Worm (Caenorhabditis elegans) whole organism, L2 larva: Measurements from ENCODE around the gene ift-43.

ENCODE experiments used
- C34F6.9 ChIP-seq: fragments of 150-350 bp; optimal IDR thresholded peaks from 2 replicates; lab custom pipeline; 2014; ENCODE audit warnings: missing biosample characterization, missing genetic modification characterization
- F13H6.1 ChIP-seq: sonication (generic microtip); optimal IDR thresholded peaks from 2 replicates; lab custom pipeline; 2016; ENCODE audit warnings: missing genetic modification characterization, missing compliant biosample characterization
- R02D3.7 ChIP-seq: fragments of 150-350 bp; optimal IDR thresholded peaks from 2 replicates; lab custom pipeline; 2014; ENCODE audit warnings: missing biosample characterization, missing genetic modification characterization
- aly-2 ChIP-seq: fragments of 150-350 bp; optimal IDR thresholded peaks from 2 replicates; lab custom pipeline; 2014; ENCODE audit warnings: missing biosample characterization, missing genetic modification characterization
- ama-1 ChIP-seq: fragments of 150-350 bp; optimal IDR thresholded peaks from 2 replicates; lab custom pipeline; 2018; ENCODE audit warnings: inconsistent platforms
- blmp-1 ChIP-seq: sonication (generic microtip); optimal IDR thresholded peaks from 2 replicates; lab custom pipeline; 2017; ENCODE audit warnings: missing genetic modification characterization, mild to moderate bottlenecking, missing compliant biosample characterization, antibody characterized with exemption, moderate library complexity; ENCODE audit not compliant: insufficient read depth
- ceh-82 ChIP-seq: fragments of 150-350 bp; optimal IDR thresholded peaks from 2 replicates; lab custom pipeline; 2014; ENCODE audit warnings: missing biosample characterization, missing genetic modification characterization
- crh-2 ChIP-seq: sonication (generic microtip); optimal IDR thresholded peaks from 2 replicates; lab custom pipeline; 2017; ENCODE audit warnings: missing biosample characterization, missing genetic modification characterization
- dmd-4 ChIP-seq: sonication (generic microtip); optimal IDR thresholded peaks from 2 replicates; lab custom pipeline; 2017; ENCODE audit warnings: missing biosample characterization, missing genetic modification characterization
- elt-1 ChIP-seq: fragments of 150-350 bp; optimal IDR thresholded peaks from 2 replicates; lab custom pipeline; 2014; ENCODE audit warnings: missing biosample characterization, missing genetic modification characterization
- fos-1 ChIP-seq: fragments of 150-350 bp; optimal IDR thresholded peaks from 2 replicates; lab custom pipeline; 2014; ENCODE audit warnings: missing biosample characterization, missing genetic modification characterization
- gmeb-1 ChIP-seq: fragments of 150-350 bp; optimal IDR thresholded peaks from 2 replicates; lab custom pipeline; 2014; ENCODE audit warnings: missing biosample characterization, missing genetic modification characterization
- lin-11 ChIP-seq: fragments of 150-350 bp; sonication (generic microtip); optimal IDR thresholded peaks from 2 replicates; lab custom pipeline; 2014; ENCODE audit warnings: missing biosample characterization, missing genetic modification characterization, inconsistent platforms, mixed read lengths
- lin-13 ChIP-seq: fragments of 150-350 bp; optimal IDR thresholded peaks from 2 replicates; lab custom pipeline; 2014; ENCODE audit warnings: missing biosample characterization, missing genetic modification reagents, missing genetic modification characterization
- lin-39 ChIP-seq: fragments of 150-350 bp; optimal IDR thresholded peaks from 2 replicates; lab custom pipeline; 2014; ENCODE audit warnings: missing biosample characterization, missing genetic modification reagents, missing genetic modification characterization
- lsy-2 ChIP-seq, 2 experiments: fragments of 150-350 bp in 1 of 2; sonication (generic microtip) in 1 of 2; optimal IDR thresholded peaks; 2 replicates each; lab custom pipeline; 2014 to 2017; ENCODE audit warnings: missing biosample characterization in 2 of 2, missing genetic modification characterization in 2 of 2
- mbf-1 ChIP-seq: sonication (generic microtip); optimal IDR thresholded peaks from 2 replicates; lab custom pipeline; 2017; ENCODE audit warnings: missing biosample characterization, missing genetic modification characterization
- nhr-10 ChIP-seq: sonication (generic microtip); optimal IDR thresholded peaks from 2 replicates; lab custom pipeline; 2017; ENCODE audit warnings: missing biosample characterization, missing genetic modification characterization
- nhr-11 ChIP-seq: fragments of 150-350 bp; optimal IDR thresholded peaks from 2 replicates; lab custom pipeline; 2014; ENCODE audit warnings: missing biosample characterization, missing genetic modification characterization
- nhr-12 ChIP-seq: fragments of 150-350 bp; optimal IDR thresholded peaks from 2 replicates; lab custom pipeline; 2014; ENCODE audit warnings: missing biosample characterization, missing genetic modification characterization
- nhr-129 ChIP-seq: fragments of 150-350 bp; optimal IDR thresholded peaks from 2 replicates; lab custom pipeline; 2014; ENCODE audit warnings: missing biosample characterization, missing genetic modification characterization
- nhr-21 ChIP-seq: fragments of 150-350 bp; optimal IDR thresholded peaks from 2 replicates; lab custom pipeline; 2014; ENCODE audit warnings: missing biosample characterization, missing genetic modification characterization
- nhr-23 ChIP-seq: fragments of 150-350 bp; optimal IDR thresholded peaks from 2 replicates; lab custom pipeline; 2014; ENCODE audit warnings: missing biosample characterization, missing genetic modification reagents, missing genetic modification characterization
- nhr-237 ChIP-seq: fragments of 150-350 bp; optimal IDR thresholded peaks from 2 replicates; lab custom pipeline; 2014; ENCODE audit warnings: missing biosample characterization, missing genetic modification characterization
- nhr-25 ChIP-seq: fragments of 150-350 bp; sonication (generic microtip); optimal IDR thresholded peaks from 3 replicates; lab custom pipeline; 2014; ENCODE audit warnings: missing biosample characterization, missing genetic modification characterization
- nhr-6 ChIP-seq: fragments of 150-350 bp; optimal IDR thresholded peaks from 2 replicates; lab custom pipeline; 2014; ENCODE audit warnings: missing biosample characterization, missing genetic modification characterization
- nhr-77 ChIP-seq: fragments of 150-350 bp; optimal IDR thresholded peaks from 2 replicates; lab custom pipeline; 2014; ENCODE audit warnings: missing biosample characterization, missing genetic modification characterization
- peb-1 ChIP-seq: fragments of 150-350 bp; optimal IDR thresholded peaks from 2 replicates; lab custom pipeline; 2014; ENCODE audit warnings: missing biosample characterization, missing genetic modification characterization
- sem-4 ChIP-seq: fragments of 150-350 bp; optimal IDR thresholded peaks from 2 replicates; lab custom pipeline; 2014; ENCODE audit warnings: missing biosample characterization, missing genetic modification reagents, missing genetic modification characterization
- sma-3 ChIP-seq: sonication (generic microtip); optimal IDR thresholded peaks from 2 replicates; lab custom pipeline; 2016; ENCODE audit warnings: missing genetic modification reagents, missing genetic modification characterization, missing compliant biosample characterization
- sma-9 ChIP-seq, 2 experiments: fragments of 150-350 bp in 1 of 2; sonication (generic microtip) in 1 of 2; optimal IDR thresholded peaks; 2 replicates each; lab custom pipeline; 2014 to 2016; ENCODE audit warnings: missing genetic modification characterization in 2 of 2, mild to moderate bottlenecking in 1 of 2, missing biosample characterization in 1 of 2, missing compliant biosample characterization in 1 of 2, missing genetic modification reagents in 1 of 2, moderate library complexity in 1 of 2
- snpc-4 ChIP-seq: fragments of 150-350 bp; optimal IDR thresholded peaks from 2 replicates; lab custom pipeline; 2014; ENCODE audit warnings: missing biosample characterization, missing genetic modification characterization
- unc-39 ChIP-seq: fragments of 150-350 bp; optimal IDR thresholded peaks from 2 replicates; lab custom pipeline; 2014; ENCODE audit warnings: missing biosample characterization, missing genetic modification characterization
- unc-55 ChIP-seq: fragments of 150-350 bp; sonication (generic microtip); optimal IDR thresholded peaks from 3 replicates; lab custom pipeline; 2014; ENCODE audit warnings: missing biosample characterization, missing genetic modification reagents, missing genetic modification characterization
- unc-62 ChIP-seq: fragments of 150-350 bp; optimal IDR thresholded peaks from 2 replicates; lab custom pipeline; 2014; ENCODE audit warnings: missing biosample characterization, missing genetic modification reagents, missing genetic modification characterization
- ztf-1 ChIP-seq: fragments of 200-800 bp; sonication (Bioruptor generic); conservative IDR thresholded peaks from 2 replicates; pipeline ENCODE4 v1.3.6; 2022; ENCODE audit warnings: missing genetic modification characterization, missing compliant biosample characterization
- ztf-11 ChIP-seq: sonication (generic microtip); optimal IDR thresholded peaks from 2 replicates; lab custom pipeline; 2017; ENCODE audit warnings: missing biosample characterization, missing genetic modification characterization
- ztf-4 ChIP-seq: fragments of 150-350 bp; optimal IDR thresholded peaks from 2 replicates; lab custom pipeline; 2014; ENCODE audit warnings: missing biosample characterization, missing genetic modification characterization

ift-43 gene

DNA sequence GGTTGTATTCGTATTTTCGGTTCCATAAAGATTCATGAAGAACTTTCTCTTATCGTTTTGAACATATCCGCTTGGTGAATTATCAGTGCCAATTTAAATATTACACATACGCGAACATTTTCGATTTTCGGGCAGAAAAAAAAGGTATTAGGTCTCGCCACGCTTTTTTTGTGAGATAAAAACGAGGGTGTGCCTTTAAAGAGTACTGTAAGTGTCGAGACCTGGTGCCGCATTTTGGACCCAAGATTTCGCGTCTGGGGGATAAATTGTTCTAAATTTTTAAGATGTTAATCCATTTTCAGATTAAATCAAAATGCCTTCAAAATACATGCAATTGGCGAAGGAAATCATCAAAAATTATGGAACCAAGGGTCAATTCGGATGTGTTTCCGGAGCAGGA is 33.3 kb upstream of the ift-43 start, which contains the start of gene C25H3.3:
C25H3.3 (plus strand) TSS at position 301 of the 400 bp plus-strand sequence.
- no peak for TF ChIP-seq sma-3 (GFP tag; lab: Kevin White, UChicago)
- TF ChIP-seq sem-4 (tag; lab: Kevin White, UChicago): no peak
- TF ChIP-seq peb-1 (tag; lab: Kevin White, UChicago): no peak
- no peak for TF ChIP-seq ztf-4 (tag; lab: Kevin White, UChicago)
- no peak for TF ChIP-seq fos-1
- no peak for TF ChIP-seq C34F6.9 (tag; lab: Kevin White, UChicago)
- TF ChIP-seq lin-39 (tag; lab: Kevin White, UChicago): no peak
- TF ChIP-seq nhr-23: no peak
- TF ChIP-seq elt-1 (tag; lab: Kevin White, UChicago): no peak
- TF ChIP-seq nhr-237 (tag; lab: Kevin White, UChicago): no peak
- TF ChIP-seq, all 48 proteins: peak for 0

- TF ChIP-seq ceh-82 (tag; lab: Kevin White, UChicago) (no peak), nhr-77 (tag; lab: Kevin White, UChicago) (no peak), C34F6.9 (tag; lab: Kevin White, UChicago) (peak; percentile 11), unc-39 (no peak), nhr-6 (no peak), nhr-129 (tag; lab: Kevin White, UChicago) (no peak), gmeb-1 (tag; lab: Kevin White, UChicago) (no peak), sma-3 (GFP tag; lab: Kevin White, UChicago) (no peak), nhr-25 (no peak), lsy-2 (tag; optimal IDR thresholded peaks at IDR 0.05; lab: Kevin White, UChicago) (peak in 1 of 2 experiments; percentile 39)
- TF ChIP-seq, all 48 proteins: peak for 2
Observed at ce11 chrII:5691216-5691771, 30.7 kb upstream of the ift-43 start, which contains the start of the genes ndub-5 and eif-2D. TSS of gene ndub-5 (minus strand) at chrII:5691353. TSS of gene eif-2D (plus strand) at chrII:5691721.

DNA sequence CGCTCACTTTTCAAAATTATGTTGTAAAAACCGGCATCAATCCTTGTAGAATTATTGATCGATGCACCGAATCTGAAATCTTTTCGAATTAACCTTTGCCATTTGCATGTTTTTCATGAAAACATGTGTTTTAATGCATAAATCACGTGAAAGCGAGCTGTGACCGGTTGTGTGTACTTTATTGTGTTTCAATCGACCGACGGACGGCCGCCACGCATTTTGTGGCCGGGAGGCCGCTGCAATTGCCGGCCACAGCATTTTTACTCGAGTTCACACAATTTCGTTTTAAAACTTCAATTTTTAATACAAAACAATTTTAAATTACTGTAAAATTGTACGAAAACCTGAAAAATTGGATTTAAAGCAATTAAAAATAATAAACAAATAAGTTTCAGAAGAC is 28.4 kb upstream of the ift-43 start, which contains the start of gene C25H3.11:
C25H3.11 (minus strand) TSS at position 82 of the 400 bp plus-strand sequence.
- peak; percentile 41 for TF ChIP-seq nhr-25
- TF ChIP-seq snpc-4: no peak
- peak; percentile 16 for TF ChIP-seq unc-55
- TF ChIP-seq lsy-2 (tag; optimal IDR thresholded peaks at IDR 0.05; lab: Kevin White, UChicago): peak in 1 of 2 experiments; percentile 43
- peak; percentile 59 for TF ChIP-seq crh-2 (tag; lab: Kevin White, UChicago)
- no peak for TF ChIP-seq nhr-23
- TF ChIP-seq peb-1 (tag; lab: Kevin White, UChicago): no peak
- TF ChIP-seq nhr-21 (tag; lab: Kevin White, UChicago): peak; percentile 21
- peak; percentile 13 for TF ChIP-seq F13H6.1
- peak; percentile 47 for TF ChIP-seq C34F6.9 (tag; lab: Kevin White, UChicago)
- peak; percentile 10 for TF ChIP-seq sma-3 (GFP tag; lab: Kevin White, UChicago)
- peak; percentile 33 for TF ChIP-seq fos-1

ce11 chrII:5680703-5681102 is 20.1 kb upstream of the ift-43 start, which contains the start of gene flp-27:
TSS of gene flp-27 (plus strand) at chrII:5681003.
- TF ChIP-seq nhr-11 (no peak), unc-55 (no peak), crh-2 (tag; lab: Kevin White, UChicago) (no peak), ztf-1 (GFP tag; lab: Robert Waterston, UW) (no peak), nhr-129 (tag; lab: Kevin White, UChicago) (no peak), unc-62 (GFP tag; lab: Kevin White, UChicago) (no peak), ztf-11 (no peak), lin-39 (tag; lab: Kevin White, UChicago) (no peak), lin-11 (no peak), nhr-25 (no peak), C34F6.9 (tag; lab: Kevin White, UChicago) (no peak), ceh-82 (tag; lab: Kevin White, UChicago) (no peak), lin-13 (GFP tag; lab: Kevin White, UChicago) (no peak), ama-1 (lab: Kevin White, UChicago) (no peak), F13H6.1 (no peak)

DNA sequence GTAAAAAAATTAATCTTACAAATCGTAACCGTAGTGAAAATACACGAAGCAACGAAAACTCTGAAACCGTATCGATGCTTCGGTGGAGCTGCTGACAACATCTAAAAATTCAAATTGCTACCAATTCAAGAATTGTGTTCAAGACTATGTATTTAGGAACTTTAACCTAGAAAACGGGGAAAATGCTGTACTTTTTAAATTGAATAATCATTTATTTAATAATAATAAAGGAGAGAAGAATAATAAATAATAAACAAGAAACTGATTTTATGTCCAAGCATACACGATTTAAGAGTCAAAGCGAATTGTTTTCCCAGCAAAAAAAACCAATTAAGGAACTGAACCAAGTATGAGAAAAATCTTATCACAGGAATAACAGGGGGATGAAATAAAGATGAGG is 9.0 kb upstream of the ift-43 start, which contains the start of gene C25H3.17:
C25H3.17 (minus strand) TSS at position 101 of the 400 bp plus-strand sequence.
- TF ChIP-seq peb-1 (tag; lab: Kevin White, UChicago): no peak
- no peak for TF ChIP-seq sma-3 (GFP tag; lab: Kevin White, UChicago)
- TF ChIP-seq dmd-4 (tag; lab: Kevin White, UChicago): no peak
- TF ChIP-seq crh-2 (tag; lab: Kevin White, UChicago): no peak
- no peak for TF ChIP-seq unc-39
- no peak for TF ChIP-seq sma-9 (GFP tag; optimal IDR thresholded peaks at IDR 0.05; lab: Kevin White, UChicago)
- TF ChIP-seq sma-9 (tag; optimal IDR thresholded peaks at IDR 0.05; lab: Kevin White, UChicago): no peak
- no peak for TF ChIP-seq nhr-77 (tag; lab: Kevin White, UChicago)
- TF ChIP-seq mbf-1: no peak
- TF ChIP-seq R02D3.7 (tag; lab: Kevin White, UChicago): no peak
- no peak for TF ChIP-seq nhr-10 (tag; lab: Kevin White, UChicago)
- no peak for TF ChIP-seq ceh-82 (tag; lab: Kevin White, UChicago)
- TF ChIP-seq nhr-129 (tag; lab: Kevin White, UChicago): no peak
- no peak for TF ChIP-seq aly-2
- TF ChIP-seq blmp-1 (tag; lab: Kevin White, UChicago): no peak
- TF ChIP-seq elt-1 (tag; lab: Kevin White, UChicago): no peak
- TF ChIP-seq nhr-12 (tag; lab: Kevin White, UChicago): no peak
